Worm (Caenorhabditis elegans) whole organism, L3 larva: ENCODE results near the gene F15B9.11.
A peak's percentile ranks its signal among the peaks of the same experiment; 100 is the strongest.

Source experiments
- R02D3.7 ChIP-seq: fragments of 150-350 bp; optimal IDR thresholded peaks from 2 replicates; lab custom pipeline; 2014; ENCODE audit warnings: missing biosample characterization, missing genetic modification characterization
- ZK546.5 ChIP-seq: sonication (generic microtip); optimal IDR thresholded peaks from 2 replicates; lab custom pipeline; 2017; ENCODE audit warnings: missing biosample characterization, missing genetic modification characterization
- aly-2 ChIP-seq: fragments of 150-350 bp; optimal IDR thresholded peaks from 2 replicates; lab custom pipeline; 2014; ENCODE audit warnings: missing biosample characterization, missing genetic modification characterization
- ceh-28 ChIP-seq: fragments of 150-350 bp; optimal IDR thresholded peaks from 2 replicates; lab custom pipeline; 2014; ENCODE audit warnings: missing biosample characterization, missing genetic modification reagents, missing genetic modification characterization
- ceh-9 ChIP-seq: sonication (generic microtip); optimal IDR thresholded peaks from 2 replicates; lab custom pipeline; 2018; ENCODE audit warnings: missing biosample characterization, missing genetic modification characterization
- egl-27 ChIP-seq: sonication (generic microtip); optimal IDR thresholded peaks from 4 replicates; lab custom pipeline; 2017; ENCODE audit warnings: missing biosample characterization, missing genetic modification reagents, missing genetic modification characterization
- egl-5 ChIP-seq: fragments of 150-350 bp; optimal IDR thresholded peaks from 2 replicates; lab custom pipeline; 2017; ENCODE audit warnings: missing biosample characterization, missing genetic modification reagents, missing genetic modification characterization, inconsistent platforms
- elt-1 ChIP-seq: fragments of 150-350 bp; optimal IDR thresholded peaks from 2 replicates; lab custom pipeline; 2014; ENCODE audit warnings: missing biosample characterization, missing genetic modification characterization
- elt-2 ChIP-seq: sonication (generic microtip); optimal IDR thresholded peaks from 2 replicates; lab custom pipeline; 2016; ENCODE audit warnings: missing genetic modification reagents, mild to moderate bottlenecking, missing genetic modification characterization, missing compliant biosample characterization
- fkh-10 ChIP-seq: sonication (generic microtip); optimal IDR thresholded peaks from 2 replicates; lab custom pipeline; 2017; ENCODE audit warnings: missing biosample characterization, missing genetic modification reagents, missing genetic modification characterization
- fkh-2 ChIP-seq: fragments of 150-350 bp; optimal IDR thresholded peaks from 2 replicates; lab custom pipeline; 2014; ENCODE audit warnings: missing biosample characterization, missing genetic modification reagents, missing genetic modification characterization
- fos-1 ChIP-seq: fragments of 150-350 bp; optimal IDR thresholded peaks from 2 replicates; lab custom pipeline; 2014; ENCODE audit warnings: missing biosample characterization, missing genetic modification characterization
- hmg-11 ChIP-seq: sonication (generic microtip); optimal IDR thresholded peaks from 2 replicates; lab custom pipeline; 2016; ENCODE audit warnings: missing genetic modification characterization, missing compliant biosample characterization
- jun-1 ChIP-seq: fragments of 150-350 bp; optimal IDR thresholded peaks from 2 replicates; lab custom pipeline; 2014; ENCODE audit warnings: missing biosample characterization, missing genetic modification reagents, missing genetic modification characterization
- lin-15B ChIP-seq: fragments of 150-350 bp; optimal IDR thresholded peaks from 2 replicates; lab custom pipeline; 2014; ENCODE audit warnings: missing biosample characterization, missing genetic modification characterization
- lin-39 ChIP-seq: fragments of 150-350 bp; optimal IDR thresholded peaks from 2 replicates; lab custom pipeline; 2018; ENCODE audit warnings: missing biosample characterization, missing genetic modification reagents, missing genetic modification characterization
- lsy-12 ChIP-seq: sonication (generic microtip); optimal IDR thresholded peaks from 2 replicates; lab custom pipeline; 2016; ENCODE audit warnings: mild to moderate bottlenecking, missing genetic modification characterization, missing compliant biosample characterization
- nhr-12 ChIP-seq: fragments of 150-350 bp; optimal IDR thresholded peaks from 2 replicates; lab custom pipeline; 2014; ENCODE audit warnings: missing biosample characterization, missing genetic modification characterization
- nhr-237 ChIP-seq: fragments of 150-350 bp; optimal IDR thresholded peaks from 2 replicates; lab custom pipeline; 2014; ENCODE audit warnings: missing biosample characterization, missing genetic modification characterization
- nhr-25 ChIP-seq: sonication (generic microtip); optimal IDR thresholded peaks from 2 replicates; lab custom pipeline; 2017; ENCODE audit warnings: missing biosample characterization, missing genetic modification characterization
- nhr-28 ChIP-seq: fragments of 150-350 bp; optimal IDR thresholded peaks from 2 replicates; lab custom pipeline; 2014; ENCODE audit warnings: missing biosample characterization, missing genetic modification characterization
- nhr-43 ChIP-seq: sonication (generic microtip); optimal IDR thresholded peaks from 2 replicates; lab custom pipeline; 2016; ENCODE audit warnings: mild to moderate bottlenecking, missing genetic modification characterization, missing compliant biosample characterization; ENCODE audit not compliant: poor library complexity, severe bottlenecking
- nhr-67 ChIP-seq: fragments of 150-350 bp; optimal IDR thresholded peaks from 2 replicates; lab custom pipeline; 2014; ENCODE audit warnings: missing biosample characterization, missing genetic modification characterization
- nhr-76 ChIP-seq: fragments of 150-350 bp; sonication (generic microtip); optimal IDR thresholded peaks from 5 replicates; lab custom pipeline; 2014; ENCODE audit warnings: missing biosample characterization, missing genetic modification characterization
- pha-4 ChIP-seq: fragments of 150-350 bp; optimal IDR thresholded peaks from 2 replicates; lab custom pipeline; 2014; ENCODE audit warnings: missing biosample characterization, missing genetic modification reagents, missing genetic modification characterization
- pqm-1 ChIP-seq: fragments of 150-350 bp; optimal IDR thresholded peaks from 2 replicates; lab custom pipeline; 2017; ENCODE audit warnings: missing biosample characterization, missing genetic modification characterization, inconsistent platforms
- skn-1 ChIP-seq: fragments of 150-350 bp; optimal IDR thresholded peaks from 2 replicates; lab custom pipeline; 2014; ENCODE audit warnings: missing biosample characterization, missing genetic modification characterization
- snpc-4 ChIP-seq: fragments of 150-350 bp; optimal IDR thresholded peaks from 2 replicates; lab custom pipeline; 2014; ENCODE audit warnings: missing biosample characterization, missing genetic modification characterization
- tbx-2 ChIP-seq: sonication (generic microtip); optimal IDR thresholded peaks from 2 replicates; lab custom pipeline; 2016; ENCODE audit warnings: mild to moderate bottlenecking, missing genetic modification characterization, missing compliant biosample characterization
- unc-39 ChIP-seq: sonication (generic microtip); optimal IDR thresholded peaks from 4 replicates; lab custom pipeline; 2017; ENCODE audit warnings: missing biosample characterization, missing genetic modification characterization
- unc-62 ChIP-seq: fragments of 150-350 bp; sonication (generic microtip); optimal IDR thresholded peaks from 4 replicates; lab custom pipeline; 2014; ENCODE audit warnings: missing biosample characterization, missing genetic modification reagents, missing genetic modification characterization
- zag-1 ChIP-seq: fragments of 150-350 bp; optimal IDR thresholded peaks from 2 replicates; lab custom pipeline; 2014; ENCODE audit warnings: missing biosample characterization, missing genetic modification characterization
- ztf-11 ChIP-seq: fragments of 150-350 bp; optimal IDR thresholded peaks from 2 replicates; lab custom pipeline; 2014; ENCODE audit warnings: missing biosample characterization, missing genetic modification characterization

Gene F15B9.11

DNA sequence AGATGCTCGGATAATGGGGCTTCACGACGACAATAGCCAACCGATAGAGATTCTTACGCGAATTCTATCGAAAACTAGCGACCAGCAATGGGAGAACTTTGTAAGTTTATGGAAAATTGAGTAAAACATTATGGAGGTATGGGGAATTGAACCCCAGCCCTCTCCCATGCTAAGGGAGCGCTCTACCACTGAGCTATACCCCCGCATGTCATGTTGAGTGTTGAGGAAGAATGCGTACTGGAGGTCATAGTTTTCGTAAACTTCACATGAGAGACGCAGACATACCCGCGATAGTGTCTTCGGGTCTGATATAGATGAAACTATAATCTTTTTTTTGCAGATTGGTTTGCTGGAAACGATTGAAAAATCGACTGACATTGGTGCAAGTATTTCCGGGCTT lies 10.7 kb upstream of the F15B9.11 start (continued):
- peak; percentile 61 for TF ChIP-seq elt-2 (tag; lab: Kevin White, UChicago)
- TF ChIP-seq hmg-11 (tag; lab: Kevin White, UChicago): peak; percentile 88
- no peak for TF ChIP-seq nhr-28 (tag; lab: Kevin White, UChicago)
- TF ChIP-seq nhr-67 (tag; lab: Kevin White, UChicago): no peak
- TF ChIP-seq lin-15B (tag; lab: Kevin White, UChicago): peak; percentile 26

DNA sequence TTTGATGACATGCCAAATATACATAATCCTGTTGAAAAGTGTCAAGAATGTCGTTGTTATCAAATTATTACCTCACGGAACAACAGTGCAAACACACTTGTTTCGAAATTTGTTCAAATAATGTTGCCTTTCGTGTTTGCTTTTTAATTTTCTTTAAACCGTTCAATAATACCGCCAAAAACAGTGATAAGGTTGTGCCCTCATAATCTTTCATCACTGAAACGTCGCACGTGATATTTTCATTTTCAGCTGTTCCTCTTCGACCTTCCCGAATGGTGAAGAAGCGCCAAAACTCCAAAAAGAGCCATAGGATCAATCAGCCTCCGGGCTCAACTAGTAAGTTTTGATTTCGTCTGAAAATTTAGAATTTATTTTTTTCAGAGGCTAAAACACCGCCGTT lies 9.4 kb upstream of the F15B9.11 start, which contains the start of gene inft-2:
Gene inft-2, plus strand, starts transcription at position 248 of the 400 bp plus-strand sequence.
- no peak for TF ChIP-seq ZK546.5 (tag; lab: Kevin White, UChicago)
- no peak for TF ChIP-seq fos-1
- no peak for TF ChIP-seq lin-39 (tag; lab: Kevin White, UChicago)
- TF ChIP-seq R02D3.7 (tag; lab: Kevin White, UChicago): no peak
- no peak for TF ChIP-seq ztf-11
- TF ChIP-seq jun-1 (tag; lab: Kevin White, UChicago): no peak
- no peak for TF ChIP-seq aly-2 (tag; lab: Kevin White, UChicago)
- TF ChIP-seq ceh-9: no peak
- TF ChIP-seq pha-4 (tag; lab: Kevin White, UChicago): peak; percentile 12
- no peak for TF ChIP-seq fkh-2 (tag; lab: Kevin White, UChicago)
- no peak for TF ChIP-seq nhr-28 (tag; lab: Kevin White, UChicago)
- TF ChIP-seq pqm-1 (tag; lab: Kevin White, UChicago): peak; percentile 27
- no peak for TF ChIP-seq unc-39 (tag; lab: Kevin White, UChicago)
- TF ChIP-seq skn-1 (tag; lab: Kevin White, UChicago): no peak
- TF ChIP-seq nhr-237 (tag; lab: Kevin White, UChicago): no peak
- peak; percentile 61 for TF ChIP-seq elt-2 (tag; lab: Kevin White, UChicago)
- no peak for TF ChIP-seq lin-15B (tag; lab: Kevin White, UChicago)
- no peak for TF ChIP-seq egl-5 (tag; lab: Kevin White, UChicago)
- no peak for TF ChIP-seq nhr-25 (tag; lab: Kevin White, UChicago)

DNA sequence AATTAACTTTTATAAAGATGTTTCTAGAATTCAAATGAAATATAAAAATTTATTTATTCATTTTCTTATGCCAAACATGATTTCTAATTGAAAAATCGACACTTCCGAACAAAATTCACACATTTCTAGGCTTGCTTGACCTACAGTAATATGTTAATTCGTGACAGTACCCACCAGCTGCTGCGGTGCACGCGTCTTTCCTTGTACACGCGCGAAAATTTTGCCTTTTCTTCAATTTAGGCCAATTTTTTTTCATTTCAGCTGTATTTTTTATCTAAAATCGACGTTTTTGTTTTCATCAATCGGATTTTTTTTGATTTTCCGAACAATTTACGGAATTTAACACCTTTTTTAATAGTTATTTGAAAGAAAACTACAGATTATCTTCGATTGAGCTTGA lies 7.4 kb upstream of the F15B9.11 start:
- no peak for TF ChIP-seq pqm-1 (tag; lab: Kevin White, UChicago)
- no peak for TF ChIP-seq fos-1
- TF ChIP-seq tbx-2 (tag; lab: Kevin White, UChicago): no peak
- TF ChIP-seq nhr-76: no peak
- no peak for TF ChIP-seq ceh-9
- TF ChIP-seq nhr-12 (tag; lab: Kevin White, UChicago): no peak

DNA sequence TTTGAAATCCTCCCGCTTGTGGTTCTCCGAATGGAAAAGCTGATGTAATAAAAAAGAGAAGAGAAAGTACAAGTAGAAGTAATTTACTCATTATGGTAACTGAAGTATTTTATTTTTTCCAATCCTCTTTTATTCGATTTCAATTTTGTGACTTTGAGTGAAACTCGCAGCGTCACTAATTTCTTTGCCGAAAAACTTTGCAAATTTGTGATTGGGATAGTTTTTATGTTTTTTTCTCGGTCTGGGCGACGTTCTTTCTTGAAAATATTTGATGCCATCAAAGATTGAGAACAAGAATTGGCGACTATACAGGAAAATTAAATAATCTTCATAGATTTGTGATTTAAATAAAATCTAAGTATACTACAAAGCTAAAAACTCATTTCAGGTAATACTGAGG lies 6.9 kb upstream of the F15B9.11 start, which contains the start of gene far-4:
Gene far-4, minus strand, starts transcription at position 101 of the 400 bp plus-strand sequence.
- TF ChIP-seq skn-1 (tag; lab: Kevin White, UChicago) (no peak), nhr-76 (no peak), nhr-237 (tag; lab: Kevin White, UChicago) (no peak), fkh-2 (tag; lab: Kevin White, UChicago) (no peak), egl-27 (tag; lab: Kevin White, UChicago) (no peak), nhr-25 (tag; lab: Kevin White, UChicago) (no peak), elt-1 (tag; lab: Kevin White, UChicago) (no peak), pqm-1 (tag; lab: Kevin White, UChicago) (no peak)

DNA sequence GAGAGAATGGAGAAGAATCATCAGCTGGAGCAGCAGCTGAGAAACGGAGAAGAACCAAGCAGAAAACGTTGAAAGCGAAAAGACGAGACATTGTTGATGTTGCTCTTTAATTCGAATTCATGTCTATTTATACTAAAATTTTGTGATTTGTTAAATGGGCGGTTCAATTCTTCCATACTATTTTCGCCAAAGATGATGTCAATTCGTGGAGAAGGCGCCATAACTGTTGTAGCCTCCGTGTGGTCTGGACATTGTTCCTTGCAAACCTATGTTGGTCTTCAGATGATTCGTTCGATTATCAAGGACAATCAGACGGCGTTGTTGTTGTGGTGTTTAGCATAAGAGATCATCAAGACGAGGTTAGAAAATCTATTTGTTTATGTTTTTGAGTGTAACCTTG lies 4.7 kb upstream of the F15B9.11 start, which contains the start of gene far-3:
Gene far-3, minus strand, starts transcription at position 101 of the 400 bp plus-strand sequence.
- TF ChIP-seq fkh-10 (GFP tag; lab: Kevin White, UChicago): no peak
- no peak for TF ChIP-seq ceh-28
- TF ChIP-seq unc-39 (tag; lab: Kevin White, UChicago): no peak
- no peak for TF ChIP-seq nhr-237 (tag; lab: Kevin White, UChicago)
- no peak for TF ChIP-seq nhr-43 (tag; lab: Kevin White, UChicago)
- TF ChIP-seq nhr-25 (tag; lab: Kevin White, UChicago): no peak
- TF ChIP-seq egl-27 (tag; lab: Kevin White, UChicago): no peak
- TF ChIP-seq fos-1: no peak
- TF ChIP-seq snpc-4: no peak
- no peak for TF ChIP-seq unc-62 (GFP tag; lab: Kevin White, UChicago)
- TF ChIP-seq zag-1 (tag; lab: Kevin White, UChicago): no peak
- TF ChIP-seq aly-2 (tag; lab: Kevin White, UChicago): no peak
- no peak for TF ChIP-seq nhr-76
- no peak for TF ChIP-seq hmg-11 (tag; lab: Kevin White, UChicago)
- no peak for TF ChIP-seq elt-2 (tag; lab: Kevin White, UChicago)
- TF ChIP-seq lsy-12: no peak
- no peak for TF ChIP-seq egl-5 (tag; lab: Kevin White, UChicago)
- no peak for TF ChIP-seq fkh-2 (tag; lab: Kevin White, UChicago)
- no peak for TF ChIP-seq nhr-67 (tag; lab: Kevin White, UChicago)
